Fruit fly (Drosophila melanogaster) whole organism, larva: ENCODE data around the gene fig.
A peak's percentile ranks its signal among the peaks of the same experiment; 100 is the strongest.

Experiments
- noc ChIP-seq: fragments of 200-800 bp; sonication (Bioruptor generic); optimal IDR thresholded peaks from 3 replicates; lab custom pipeline; 2019; ENCODE audit warnings: missing biosample characterization, mild to moderate bottlenecking, missing genetic modification characterization, moderate library complexity

The fig gene

DNA sequence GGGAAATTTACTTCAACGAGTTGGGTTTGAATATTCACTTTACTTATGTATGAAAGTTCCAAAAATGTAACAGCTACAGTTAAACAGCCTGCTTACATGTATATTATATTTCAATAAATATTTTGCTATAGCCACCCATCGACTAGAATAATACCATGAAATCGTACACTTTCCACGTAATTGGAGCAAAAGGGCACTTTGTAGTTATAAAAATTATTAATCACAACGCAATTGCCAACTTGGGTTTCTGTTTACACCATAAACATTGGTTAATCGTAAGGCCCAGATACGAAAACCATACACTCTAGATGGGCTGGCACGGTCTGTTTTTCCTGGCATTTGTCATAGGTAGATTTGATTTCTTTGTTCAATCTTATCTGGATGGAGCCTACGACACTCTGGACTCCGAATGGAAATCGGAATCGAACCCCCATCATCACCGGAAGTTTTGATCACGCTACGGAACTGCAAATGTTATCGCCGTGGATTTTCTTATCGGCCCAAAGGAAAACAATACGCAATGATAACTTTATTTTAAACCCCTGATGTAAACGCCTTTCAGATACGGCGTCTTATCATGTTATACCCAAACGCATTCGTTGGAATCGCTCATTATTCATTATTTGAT lies at the start of gene fig:
Gene fig, minus strand, starts transcription at position 51 of the 628 bp plus-strand sequence.
- no peak for TF ChIP-seq noc (tag; lab: Kevin White, UChicago)

DNA sequence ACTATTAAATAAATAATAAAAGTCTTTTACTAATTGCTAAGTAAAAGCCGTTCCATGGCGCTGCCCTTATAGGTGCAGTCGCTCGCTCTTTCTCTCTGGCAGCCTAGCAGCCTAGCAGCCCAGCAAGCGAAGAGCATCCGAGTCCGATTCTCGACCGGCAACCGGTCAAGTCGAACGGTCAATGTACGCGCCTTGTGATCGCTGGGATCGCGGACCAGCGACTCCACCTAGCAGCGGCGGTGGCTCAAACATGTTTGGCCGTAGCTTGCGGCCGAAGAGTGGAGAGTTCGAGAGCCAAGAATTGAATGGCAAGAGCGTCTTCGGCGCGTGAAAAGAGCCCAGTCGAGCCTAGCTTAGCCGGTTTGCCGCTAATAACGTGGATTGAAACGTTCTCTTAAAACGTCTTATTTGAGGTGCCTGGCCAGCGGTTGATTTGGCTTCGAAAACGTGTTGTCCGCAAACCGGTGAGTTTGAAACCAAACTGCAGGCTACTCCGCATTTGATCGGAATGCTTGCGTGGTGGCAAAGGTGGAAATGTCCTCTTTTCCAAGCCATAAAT lies 49.1 kb upstream of the fig start:
- no peak for TF ChIP-seq noc (tag; lab: Kevin White, UChicago)

DNA sequence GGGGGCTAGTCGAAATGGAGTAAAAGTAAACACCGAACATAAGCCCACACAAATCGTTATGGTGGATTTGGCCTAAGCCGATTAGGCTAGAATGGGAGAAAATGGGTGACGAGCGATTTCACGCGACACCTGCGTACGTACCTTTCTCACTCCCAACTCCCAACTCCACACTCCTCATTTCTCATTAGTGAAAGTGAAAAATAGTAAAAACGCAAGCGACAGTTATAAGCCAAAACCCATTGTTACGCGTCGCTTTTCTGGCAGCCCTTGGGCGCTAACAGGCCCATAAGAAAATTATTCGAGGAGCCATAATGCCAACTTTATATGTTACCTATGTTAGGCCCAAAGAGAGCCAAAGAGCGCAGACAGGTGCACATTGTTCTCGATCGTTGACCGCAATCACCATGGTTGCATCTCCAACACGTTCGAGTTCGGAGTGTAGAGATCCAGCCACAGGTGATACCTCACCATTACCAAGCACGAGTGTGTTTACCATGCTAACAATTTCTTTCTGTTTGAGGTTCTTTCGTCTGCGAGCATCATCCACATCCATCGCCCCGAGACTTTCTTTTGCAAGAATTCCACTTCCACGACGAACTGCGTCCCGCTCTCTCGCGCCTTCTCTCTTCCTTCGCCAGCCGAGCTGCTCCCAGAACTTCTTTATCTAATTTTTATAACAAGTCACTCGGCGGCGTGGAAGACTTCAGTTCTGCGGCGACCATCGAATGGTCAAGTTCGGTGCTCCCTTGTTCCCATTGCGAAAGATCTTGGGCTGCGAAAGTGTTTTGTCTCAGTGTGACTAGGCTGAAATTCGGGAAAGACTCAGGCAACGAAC lies 38.4 kb upstream of the fig start, which contains the start of gene neo:
Gene neo, plus strand, starts transcription at position 698 of the 835 bp plus-strand sequence.
- TF ChIP-seq noc (tag; lab: Kevin White, UChicago), result no peak

DNA sequence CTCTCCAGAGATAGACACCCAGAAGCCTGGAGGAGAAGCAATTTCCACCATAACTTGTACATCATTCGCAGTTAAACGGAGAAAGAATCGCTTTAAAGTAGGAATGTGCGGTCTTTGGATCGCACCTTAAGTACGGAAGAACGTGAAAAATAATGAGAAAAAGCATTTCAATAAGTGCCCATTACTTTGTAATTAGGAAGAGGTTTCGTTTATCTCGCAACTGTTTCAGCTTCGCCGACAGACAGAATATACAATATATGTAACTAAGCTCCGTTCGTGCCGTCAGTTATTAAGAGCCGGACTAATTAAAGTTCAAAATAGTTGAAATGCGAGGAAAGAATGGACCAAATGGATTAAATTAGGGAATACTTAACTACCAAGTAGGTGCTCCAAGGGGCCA lies 37.4 kb upstream of the fig start, which contains the start of gene CG7829:
Gene CG7829, minus strand, starts transcription at position 101 of the 400 bp plus-strand sequence.
- no peak for TF ChIP-seq noc (tag; lab: Kevin White, UChicago)

DNA sequence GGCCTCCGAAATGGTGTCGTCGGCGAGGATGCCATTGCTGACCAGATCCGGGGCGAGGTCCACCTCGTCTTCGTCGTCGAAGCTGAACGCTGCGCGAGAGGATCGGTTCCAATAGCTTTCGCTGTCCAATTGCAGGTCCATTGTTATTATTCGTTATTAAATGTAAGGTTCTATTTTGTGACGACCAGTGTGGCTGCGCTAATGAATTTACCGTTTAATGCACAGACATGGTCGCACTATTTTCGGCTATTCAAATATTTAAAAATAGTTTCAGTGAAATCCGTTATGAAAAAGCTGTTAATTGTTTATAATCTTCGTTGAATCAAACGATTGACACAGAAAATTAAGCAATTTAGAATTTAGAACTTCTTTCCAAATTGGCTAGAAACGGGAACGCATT lies 36.0 kb upstream of the fig start, which contains the start of gene Vps16B:
Gene Vps16B, minus strand, starts transcription at position 186 of the 400 bp plus-strand sequence.
- no peak for TF ChIP-seq noc (tag; lab: Kevin White, UChicago)

DNA sequence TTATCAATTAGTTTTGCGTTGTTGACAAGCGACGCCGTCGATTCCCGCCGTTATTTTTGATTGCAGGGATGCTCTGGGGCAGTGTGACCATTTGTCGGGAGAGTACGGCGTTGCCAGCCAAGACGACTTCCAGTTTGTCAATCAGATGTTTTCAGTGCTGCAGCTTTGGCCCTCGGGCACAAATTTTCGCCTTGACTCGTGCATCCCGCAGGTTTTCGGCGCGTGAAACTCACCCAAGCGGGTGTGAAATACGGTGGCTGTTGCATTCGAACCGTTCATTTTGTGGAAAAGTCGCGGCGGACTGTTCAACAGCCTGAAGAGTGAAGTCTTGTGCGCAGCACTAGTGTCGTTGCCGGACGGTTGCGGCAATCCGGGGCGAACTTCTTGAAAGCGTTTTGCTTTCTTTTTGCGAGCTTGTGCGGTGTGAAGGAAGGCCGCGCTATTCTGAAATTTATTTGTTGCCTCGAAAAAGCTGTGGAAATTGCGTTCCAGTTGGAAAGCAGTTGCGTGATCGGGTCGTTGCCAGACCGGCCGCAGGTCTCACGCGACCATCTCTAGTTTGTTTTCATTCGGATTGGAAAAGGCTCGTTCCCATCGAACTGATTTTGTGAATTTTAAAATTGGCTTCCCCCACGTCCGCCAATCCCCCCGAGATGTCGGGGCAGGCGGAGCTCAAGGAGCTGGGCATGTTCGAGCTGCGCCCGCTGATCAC lies 26.6 kb upstream of the fig start, which contains the start of the genes ca and ncd:
Gene ca, plus strand, starts transcription at position 130 of the 712 bp plus-strand sequence.
Gene ncd, minus strand, starts transcription at position 446 of the 712 bp plus-strand sequence.
- TF ChIP-seq noc (tag; lab: Kevin White, UChicago), result no peak

DNA sequence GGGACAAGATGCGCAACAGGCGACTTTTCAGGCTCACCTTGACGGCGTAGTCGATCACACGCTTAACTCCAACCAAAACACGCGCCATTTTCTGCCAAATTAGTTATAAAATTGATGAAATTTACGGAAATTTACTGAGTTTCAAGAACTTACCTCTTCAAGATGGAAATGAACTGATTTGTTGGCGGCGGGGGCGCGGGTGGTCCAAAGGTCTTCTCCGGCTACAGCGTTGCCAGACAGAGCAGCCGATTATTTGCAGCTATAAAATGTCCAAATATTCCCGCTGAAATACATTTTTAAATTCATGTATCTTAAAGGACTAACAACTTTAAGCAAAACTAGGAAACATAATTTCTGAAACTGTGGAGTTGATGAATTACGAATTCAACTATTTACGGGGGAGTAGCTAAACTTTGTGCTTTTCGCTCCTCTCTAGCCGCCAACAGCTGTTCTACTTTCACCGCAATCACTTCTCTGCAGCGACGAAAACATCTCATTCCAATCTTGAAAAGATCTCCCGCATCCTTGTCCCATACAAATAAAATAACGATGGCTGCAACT lies 22.6 kb upstream of the fig start, which contains the start of the genes Etfb and CG7789:
Gene Etfb, minus strand, starts transcription at position 193 of the 561 bp plus-strand sequence.
Gene CG7789, plus strand, starts transcription at position 444 of the 561 bp plus-strand sequence.
- TF ChIP-seq noc (tag; lab: Kevin White, UChicago), result peak; percentile 58

DNA sequence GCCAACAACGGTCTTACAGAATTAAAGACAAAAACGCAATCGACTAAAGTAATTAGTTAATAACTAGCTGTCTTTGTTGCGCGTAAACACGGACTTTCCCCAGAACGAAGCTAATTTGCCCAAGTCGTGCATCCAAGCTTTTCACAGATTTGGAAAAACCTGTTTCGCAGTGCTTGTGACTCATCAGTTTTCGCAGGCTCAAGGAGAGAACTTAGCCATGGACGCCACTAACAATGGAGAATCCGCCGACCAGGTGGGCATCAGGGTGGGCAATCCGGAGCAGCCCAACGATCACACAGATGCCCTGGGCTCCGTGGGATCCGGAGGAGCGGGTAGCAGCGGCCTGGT lies 19.4 kb upstream of the fig start:
- TF ChIP-seq noc (tag; lab: Kevin White, UChicago), result no peak

DNA sequence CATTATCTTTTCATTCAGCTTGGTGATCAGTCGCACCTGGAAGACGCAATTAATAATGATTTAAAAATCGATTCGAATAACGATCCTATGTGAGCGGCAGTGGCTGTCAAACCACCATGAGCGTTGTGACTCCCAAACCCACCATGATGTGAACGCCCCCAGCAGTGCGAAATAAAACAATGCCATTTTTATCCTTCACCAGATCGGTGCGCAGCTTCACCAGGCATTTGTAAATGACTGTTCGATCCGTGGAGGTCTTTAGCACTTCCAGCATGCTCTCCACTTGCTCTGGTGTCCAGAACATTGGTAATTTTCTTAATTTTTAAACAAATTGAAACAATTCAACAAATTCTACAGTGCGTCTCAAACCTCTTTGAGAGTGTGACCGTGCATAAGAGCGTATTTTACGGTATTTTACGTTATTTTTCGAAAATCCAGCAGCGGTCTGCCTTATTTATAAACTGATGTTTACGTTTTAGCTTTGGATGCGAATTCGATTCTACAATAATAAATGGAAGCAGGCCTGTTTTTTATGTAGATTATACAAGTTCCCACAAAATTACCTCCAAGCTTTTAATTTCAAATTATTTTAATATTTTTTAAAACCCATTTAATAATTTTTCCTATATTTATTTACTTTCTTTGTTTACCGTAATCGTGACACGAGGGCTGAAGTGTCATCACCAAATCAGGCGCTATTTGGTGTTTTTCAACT lies 18.9 kb upstream of the fig start, which contains the start of the genes Rnb and Drice:
Gene Rnb, minus strand, starts transcription at position 389 of the 715 bp plus-strand sequence.
Gene Drice, plus strand, starts transcription at position 693 of the 715 bp plus-strand sequence.
- peak; percentile 45 for TF ChIP-seq noc (tag; lab: Kevin White, UChicago)

DNA sequence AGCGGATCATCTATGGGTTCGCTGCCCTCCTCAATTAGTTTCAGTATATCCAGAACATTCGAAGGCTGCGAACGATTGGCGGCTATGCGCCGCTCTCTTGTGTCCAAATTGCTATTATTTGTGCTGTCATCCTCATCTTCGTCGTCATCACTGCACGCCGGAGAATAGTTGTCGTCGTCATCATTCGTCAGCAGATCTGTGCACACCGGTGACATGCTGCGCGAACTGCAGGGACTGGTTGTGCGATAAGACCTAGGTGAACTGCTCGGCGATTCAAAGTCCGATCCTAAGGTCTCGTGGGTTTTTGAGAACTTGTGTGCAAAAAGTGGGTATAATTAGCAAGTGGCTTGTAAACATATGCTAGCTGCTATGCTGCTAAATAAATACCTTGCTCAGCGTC lies 16.9 kb upstream of the fig start:
- TF ChIP-seq noc (tag; lab: Kevin White, UChicago), result no peak

DNA sequence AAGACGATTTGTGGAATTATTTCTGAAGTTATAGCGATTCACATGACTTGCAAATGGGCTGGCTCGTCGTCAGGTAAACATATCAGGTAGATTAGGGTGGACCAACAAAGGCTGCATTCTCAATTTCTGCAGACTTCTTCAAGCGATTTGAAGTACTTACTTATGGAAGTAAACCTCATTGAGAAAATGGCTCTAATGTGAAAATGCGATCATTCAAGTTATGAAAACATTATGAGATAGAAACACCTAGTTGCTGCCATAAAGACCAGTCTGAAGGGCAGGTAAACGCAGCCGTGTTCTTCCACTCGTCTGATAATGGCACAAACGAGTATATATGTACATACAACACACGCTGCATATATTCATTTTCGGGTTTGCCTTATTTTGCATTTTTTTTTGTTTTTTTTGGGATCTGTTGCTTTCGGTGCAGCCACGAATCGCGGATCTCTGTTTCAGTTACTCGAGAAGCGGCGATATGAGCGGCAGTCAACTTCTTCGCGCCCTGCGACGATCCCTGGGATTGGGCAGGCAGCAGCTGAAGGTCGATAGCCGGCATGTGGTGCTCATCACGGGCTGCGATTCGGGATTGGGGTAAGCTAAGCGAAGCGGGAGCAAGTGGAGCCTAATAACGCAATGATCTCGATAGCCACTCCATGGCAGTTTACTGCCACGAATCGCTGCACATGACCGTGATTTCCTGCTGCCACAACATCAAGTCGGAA lies 14.1 kb upstream of the fig start, which contains the start of gene sro:
Gene sro, plus strand, starts transcription at position 437 of the 722 bp plus-strand sequence.
- no peak for TF ChIP-seq noc (tag; lab: Kevin White, UChicago)

DNA sequence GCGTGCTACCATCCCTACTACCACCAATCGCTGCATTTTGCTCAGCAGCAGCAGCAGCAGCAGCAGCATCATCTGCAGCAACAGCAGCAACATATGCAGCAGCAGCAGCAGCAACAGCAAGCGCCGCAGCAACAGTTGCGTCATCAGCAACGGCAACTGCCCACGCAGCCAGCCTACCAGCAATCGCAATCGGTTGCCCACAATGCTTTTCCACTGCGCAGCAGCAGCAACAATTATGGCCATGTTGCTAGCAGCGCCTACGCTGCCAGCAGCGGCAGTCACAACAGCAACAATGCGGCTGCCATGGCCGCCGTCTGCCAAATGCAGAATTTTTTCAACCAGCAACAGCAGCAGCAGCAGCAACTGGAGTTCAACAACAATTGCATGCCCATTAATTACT lies 9.9 kb upstream of the fig start:
- no peak for TF ChIP-seq noc (tag; lab: Kevin White, UChicago)

DNA sequence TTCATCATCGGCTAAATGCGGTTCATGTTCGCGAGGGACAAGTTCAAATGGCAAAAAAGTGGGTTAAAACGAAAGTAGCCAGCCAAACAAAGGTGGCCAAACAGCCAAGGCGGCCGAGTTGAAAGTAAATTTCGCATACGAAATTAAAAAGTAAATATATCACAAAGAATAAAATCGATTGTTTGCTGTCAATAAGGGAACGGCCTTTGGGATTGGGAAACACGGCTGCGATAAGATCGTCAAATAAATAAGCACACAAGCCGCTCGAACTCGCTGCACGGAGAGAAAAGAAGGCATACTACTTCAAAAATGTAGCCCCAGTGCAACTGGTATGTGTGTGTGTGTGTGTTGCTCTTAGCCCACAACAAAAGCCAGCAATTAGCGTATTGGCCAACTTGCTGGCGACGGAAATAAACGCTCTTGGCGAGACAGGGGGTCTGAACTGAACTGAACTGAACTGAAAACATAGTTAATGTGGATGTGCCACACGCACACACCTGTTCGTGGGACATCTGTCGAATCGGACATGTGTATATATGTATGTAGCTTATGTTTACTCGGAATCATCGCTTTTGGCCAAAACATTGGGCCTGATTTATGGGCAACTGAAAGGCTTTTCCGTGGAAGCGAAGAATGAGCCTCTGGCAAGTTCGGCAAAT lies 7.8 kb upstream of the fig start:
- TF ChIP-seq noc (tag; lab: Kevin White, UChicago), result no peak
